Fruit fly (Drosophila melanogaster) whole organism, embryonic: ENCODE results near the gene CG6709.

ENCODE experiments used
- Awh ChIP-seq: fragments of 200-800 bp; sonication (Bioruptor generic); IDR thresholded peaks from 2 replicates; pipeline ENCODE4, ENCODE4 v1.3.6; 2022; ENCODE audit warnings: missing biosample characterization, missing genetic modification characterization
- BEAF-32 ChIP-seq: fragments of 200-800 bp; sonication (Bioruptor generic); optimal IDR thresholded peaks from 3 replicates; lab custom pipeline; 2017; ENCODE audit warnings: missing biosample characterization, missing genetic modification characterization, mild to moderate bottlenecking, moderate library complexity, missing genetic modification reagents
- BtbVII ChIP-seq: fragments of 200-800 bp; sonication (Bioruptor generic); optimal IDR thresholded peaks from 3 replicates; lab custom pipeline; 2017; ENCODE audit warnings: missing biosample characterization, mild to moderate bottlenecking, missing genetic modification characterization
- CG10979 ChIP-seq: fragments of 200-800 bp; sonication (Bioruptor generic); optimal IDR thresholded peaks from 2 replicates; lab custom pipeline; 2018; ENCODE audit warnings: missing biosample characterization, mild to moderate bottlenecking, missing genetic modification characterization, moderate library complexity
- CG11456 ChIP-seq: fragments of 200-800 bp; sonication (Bioruptor generic); IDR thresholded peaks from 3 replicates; pipeline ENCODE4 v1.3.6; 2022; ENCODE audit warnings: missing biosample characterization, missing genetic modification characterization
- CG15269 ChIP-seq: fragments of 200-800 bp; sonication (Bioruptor generic); optimal IDR thresholded peaks from 2 replicates; lab custom pipeline; 2018; ENCODE audit warnings: missing biosample characterization, mild to moderate bottlenecking, missing genetic modification characterization, moderate library complexity
- CG16813 ChIP-seq: fragments of 200-800 bp; sonication (Bioruptor generic); IDR thresholded peaks from 3 replicates; pipeline ENCODE4 v1.3.6; 2022; ENCODE audit warnings: missing biosample characterization, missing genetic modification characterization; ENCODE audit not compliant: partially characterized antibody
- CG17328 ChIP-seq: fragments of 200-800 bp; sonication (Bioruptor generic); IDR thresholded peaks from 2 replicates; pipeline ENCODE4 v1.3.6; 2022; ENCODE audit warnings: missing biosample characterization, missing genetic modification characterization
- CG18476 ChIP-seq: fragments of 200-800 bp; sonication (Bioruptor generic); optimal IDR thresholded peaks from 2 replicates; lab custom pipeline; 2016; ENCODE audit warnings: missing biosample characterization, mild to moderate bottlenecking, missing genetic modification characterization
- CG2116 ChIP-seq: fragments of 200-800 bp; sonication (Bioruptor generic); optimal IDR thresholded peaks from 3 replicates; lab custom pipeline; 2018; ENCODE audit warnings: missing biosample characterization, mild to moderate bottlenecking, missing genetic modification characterization
- CG2129 ChIP-seq: fragments of 200-800 bp; sonication (Bioruptor generic); IDR thresholded peaks from 2 replicates; pipeline ENCODE4 v1.3.6; 2022; ENCODE audit warnings: missing biosample characterization, missing genetic modification characterization; ENCODE audit not compliant: partially characterized antibody
- CG4707 ChIP-seq: fragments of 200-800 bp; sonication (Bioruptor generic); optimal IDR thresholded peaks from 2 replicates; lab custom pipeline; 2018; ENCODE audit warnings: missing biosample characterization, mild to moderate bottlenecking, missing genetic modification characterization, moderate library complexity
- CG6654 ChIP-seq: fragments of 200-800 bp; sonication (Bioruptor generic); optimal IDR thresholded peaks from 2 replicates; lab custom pipeline; 2017; ENCODE audit warnings: missing biosample characterization, mild to moderate bottlenecking, missing genetic modification characterization
- CG6689 ChIP-seq: fragments of 200-800 bp; sonication (Bioruptor generic); IDR thresholded peaks from 2 replicates; pipeline ENCODE4 v1.3.6; 2022; ENCODE audit warnings: missing biosample characterization, missing genetic modification characterization
- CG9215 ChIP-seq: fragments of 200-800 bp; sonication (Bioruptor generic); IDR thresholded peaks from 2 replicates; pipeline ENCODE4 v1.3.6; 2022; ENCODE audit warnings: missing biosample characterization, missing genetic modification characterization
- CG9437 ChIP-seq: fragments of 200-800 bp; sonication (Bioruptor generic); optimal IDR thresholded peaks from 2 replicates; lab custom pipeline; 2018; ENCODE audit warnings: missing biosample characterization, mild to moderate bottlenecking, missing genetic modification characterization
- CG9797 ChIP-seq: fragments of 200-800 bp; sonication (Bioruptor generic); optimal IDR thresholded peaks from 3 replicates; lab custom pipeline; 2018; ENCODE audit warnings: missing biosample characterization, mild to moderate bottlenecking, missing genetic modification characterization
- CHES-1-like ChIP-seq: fragments of 200-800 bp; sonication (Bioruptor generic); optimal IDR thresholded peaks from 2 replicates; lab custom pipeline; 2016; ENCODE audit warnings: missing biosample characterization, missing genetic modification characterization
- D ChIP-seq, 2 experiments: fragments of 200-800 bp in 1 of 2; fragments of >200 bp in 1 of 2; sonication (Bioruptor generic) in 1 of 2; optimal IDR thresholded peaks; 2 replicates in 1 of 2; 3 replicates in 1 of 2; lab custom pipeline; 2017; ENCODE audit warnings: mild to moderate bottlenecking in 1 of 2, missing biosample characterization in 1 of 2, missing genetic modification characterization in 1 of 2, missing genetic modification reagents in 1 of 2
- Dad ChIP-seq: fragments of 200-800 bp; sonication (Bioruptor generic); optimal IDR thresholded peaks from 3 replicates; lab custom pipeline; 2016; ENCODE audit warnings: missing biosample characterization, missing genetic modification characterization
- Doc2 ChIP-seq: fragments of 200-800 bp; sonication (Bioruptor generic); IDR thresholded peaks from 2 replicates; pipeline ENCODE4 v1.3.6; 2022; ENCODE audit warnings: missing biosample characterization, missing genetic modification characterization
- ERR ChIP-seq: fragments of 200-800 bp; sonication (Bioruptor generic); optimal IDR thresholded peaks from 2 replicates; lab custom pipeline; 2016; ENCODE audit warnings: missing biosample characterization, missing genetic modification characterization
- Ets65A ChIP-seq: fragments of 200-800 bp; sonication (Bioruptor generic); peaks from one replicate; lab custom pipeline; 2016; ENCODE audit warnings: missing biosample characterization, missing genetic modification characterization
- Hmr ChIP-seq: fragments of 200-800 bp; sonication (Bioruptor generic); optimal IDR thresholded peaks from 3 replicates; lab custom pipeline; 2017; ENCODE audit warnings: mild to moderate bottlenecking, missing biosample characterization, missing genetic modification reagents, missing genetic modification characterization
- Hr51 ChIP-seq, 2 experiments: fragments of 200-800 bp; sonication (Bioruptor generic); optimal IDR thresholded peaks; 2 replicates in 1 of 2; 3 replicates in 1 of 2; lab custom pipeline; 2016 to 2018; ENCODE audit warnings: missing biosample characterization in 2 of 2, missing genetic modification characterization in 2 of 2, mild to moderate bottlenecking in 1 of 2, moderate library complexity in 1 of 2
- Opbp ChIP-seq: fragments of 200-800 bp; sonication (Bioruptor generic); IDR thresholded peaks from 3 replicates; pipeline ENCODE4 v1.3.6; 2022; ENCODE audit warnings: missing biosample characterization, missing genetic modification characterization; ENCODE audit not compliant: partially characterized antibody
- Optix ChIP-seq: fragments of 200-800 bp; sonication (Bioruptor generic); IDR thresholded peaks from 3 replicates; pipeline ENCODE4 v1.3.6; 2022; ENCODE audit warnings: missing biosample characterization, missing genetic modification characterization
- Ptx1 ChIP-seq: fragments of 200-800 bp; sonication (Bioruptor generic); IDR thresholded peaks from 2 replicates; pipeline ENCODE4 v1.3.6; 2022; ENCODE audit warnings: missing biosample characterization, missing genetic modification characterization
- Ssrp ChIP-seq: fragments of 200-800 bp; sonication (Bioruptor generic); optimal IDR thresholded peaks from 2 replicates; lab custom pipeline; 2018; ENCODE audit warnings: missing biosample characterization, mild to moderate bottlenecking, missing genetic modification characterization, moderate library complexity
- TFAM ChIP-seq: fragments of 200-800 bp; sonication (Bioruptor generic); optimal IDR thresholded peaks from 2 replicates; lab custom pipeline; 2017; ENCODE audit warnings: missing biosample characterization, missing genetic modification characterization, inconsistent platforms
- Tbp ChIP-seq: fragments of >200 bp; optimal IDR thresholded peaks from 2 replicates; lab custom pipeline; 2018; ENCODE audit warnings: missing biosample characterization, missing genetic modification characterization
- Usf ChIP-seq: fragments of 200-800 bp; sonication (Bioruptor generic); optimal IDR thresholded peaks from 2 replicates; lab custom pipeline; 2017; ENCODE audit warnings: missing genotype, missing biosample characterization, missing genetic modification characterization
- abd-A ChIP-seq: fragments of 200-800 bp; sonication (Bioruptor generic); optimal IDR thresholded peaks from 3 replicates; lab custom pipeline; 2019; ENCODE audit warnings: missing biosample characterization, mild to moderate bottlenecking, missing genetic modification characterization, moderate library complexity
- ato ChIP-seq: fragments of 200-800 bp; sonication (Bioruptor generic); IDR thresholded peaks from 2 replicates; pipeline ENCODE4 v1.3.6; 2022; ENCODE audit warnings: missing biosample characterization, missing genetic modification characterization; ENCODE audit not compliant: partially characterized antibody
- da ChIP-seq: fragments of 200-800 bp; sonication (Bioruptor generic); optimal IDR thresholded peaks from 2 replicates; lab custom pipeline; 2016; ENCODE audit warnings: missing biosample characterization, missing genetic modification characterization
- dm ChIP-seq: fragments of 200-800 bp; sonication (Bioruptor generic); optimal IDR thresholded peaks from 3 replicates; lab custom pipeline; 2016; ENCODE audit warnings: missing biosample characterization, missing genetic modification characterization
- dmrt11E ChIP-seq: fragments of 200-800 bp; sonication (Bioruptor generic); optimal IDR thresholded peaks from 3 replicates; lab custom pipeline; 2018; ENCODE audit warnings: missing biosample characterization, mild to moderate bottlenecking, missing genetic modification characterization, moderate library complexity
- dmrt99B ChIP-seq: fragments of 200-800 bp; sonication (Bioruptor generic); optimal IDR thresholded peaks from 2 replicates; lab custom pipeline; 2018; ENCODE audit warnings: missing biosample characterization, mild to moderate bottlenecking, missing genetic modification characterization, moderate library complexity
- grau ChIP-seq: fragments of 200-800 bp; optimal IDR thresholded peaks from 3 replicates; lab custom pipeline; 2019; ENCODE audit warnings: missing biosample characterization, mild to moderate bottlenecking, missing genetic modification characterization, moderate library complexity
- ham ChIP-seq: fragments of 200-800 bp; sonication (Bioruptor generic); IDR thresholded peaks from 2 replicates; pipeline ENCODE4 v1.3.6; 2022; ENCODE audit warnings: missing biosample characterization, missing genetic modification characterization
- hbn ChIP-seq: fragments of 200-800 bp; sonication (Bioruptor generic); IDR thresholded peaks from 2 replicates; pipeline ENCODE4 v1.3.6; 2022; ENCODE audit warnings: missing biosample characterization, missing genetic modification characterization; ENCODE audit not compliant: partially characterized antibody
- kni ChIP-seq: fragments of 200-800 bp; sonication (Bioruptor generic); optimal IDR thresholded peaks from 3 replicates; lab custom pipeline; 2017; ENCODE audit warnings: mild to moderate bottlenecking, missing biosample characterization, missing genetic modification reagents, missing genetic modification characterization
- lov ChIP-seq, 2 experiments: fragments of 200-800 bp in 1 of 2; fragments of >200 bp in 1 of 2; sonication (Bioruptor generic) in 1 of 2; IDR thresholded peaks in 1 of 2; optimal IDR thresholded peaks in 1 of 2; 2 replicates in 1 of 2; 3 replicates in 1 of 2; pipeline versions ENCODE4 v1.3.6 to Lab custom; 2017 to 2022; ENCODE audit warnings: missing biosample characterization in 1 of 2, missing genetic modification characterization in 1 of 2
- ro ChIP-seq: fragments of 200-800 bp; sonication (Bioruptor generic); IDR thresholded peaks from 2 replicates; pipeline ENCODE4 v1.3.6; 2022; ENCODE audit warnings: missing biosample characterization, missing genetic modification characterization
- sens-2 ChIP-seq: fragments of 200-800 bp; sonication (Bioruptor generic); IDR thresholded peaks from 2 replicates; pipeline ENCODE4 v1.3.6; 2022; ENCODE audit warnings: missing biosample characterization, missing genetic modification characterization
- sisA ChIP-seq: fragments of 200-800 bp; sonication (Bioruptor generic); IDR thresholded peaks from 2 replicates; pipeline ENCODE4 v1.3.6; 2022; ENCODE audit warnings: missing biosample characterization, missing genetic modification characterization
- stc ChIP-seq: fragments of 200-800 bp; sonication (Bioruptor generic); IDR thresholded peaks from 2 replicates; pipeline ENCODE4 v1.3.6; 2022; ENCODE audit warnings: missing biosample characterization, missing genetic modification characterization
- tna ChIP-seq: fragments of 200-800 bp; sonication (Bioruptor generic); IDR thresholded peaks from 2 replicates; pipeline ENCODE4 v1.3.6; 2022; ENCODE audit warnings: missing biosample characterization, missing genetic modification characterization; ENCODE audit not compliant: partially characterized antibody
- tx ChIP-seq: fragments of 200-800 bp; sonication (Bioruptor generic); optimal IDR thresholded peaks from 2 replicates; lab custom pipeline; 2016; ENCODE audit warnings: missing biosample characterization, missing genetic modification characterization

CG6709 gene

DNA sequence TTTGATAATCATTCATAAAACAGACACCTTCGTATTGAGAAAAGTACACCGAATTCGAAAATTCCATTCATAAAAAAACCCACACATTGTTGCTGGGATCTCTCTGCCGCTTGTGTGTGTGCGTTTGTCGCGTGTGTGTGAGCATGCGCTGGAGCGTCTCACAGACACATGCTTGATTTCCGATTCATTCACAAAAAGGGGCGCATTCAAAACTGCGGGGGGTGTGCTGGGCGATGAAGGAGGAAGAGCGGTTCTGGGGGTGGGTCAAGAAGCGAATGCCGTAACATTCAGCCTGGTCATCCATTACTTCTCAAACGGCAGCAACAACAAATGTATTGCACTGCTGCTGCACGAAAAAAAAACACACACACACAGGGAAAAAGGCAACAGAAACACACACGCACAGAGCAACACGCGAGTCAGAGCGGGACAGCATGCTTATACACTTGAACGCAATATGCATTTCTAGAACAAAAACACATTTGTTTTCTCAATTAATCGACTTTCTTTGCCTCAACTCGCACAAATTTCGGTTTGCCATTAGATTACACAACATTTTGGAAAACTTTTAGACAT, 40.6 kb downstream of the CG6709 start (continued):
- TF ChIP-seq CG15269 (tag; lab: Kevin White, UChicago) (no peak), dmrt11E (tag; lab: Kevin White, UChicago) (no peak), Ets65A (GFP tag; lab: Kevin White, UChicago) (no peak), sisA (no peak), da (GFP tag; lab: Kevin White, UChicago) (no peak), CG9215 (GFP tag; lab: Robert Waterston, UW) (no peak), CG9437 (no peak), CG6654 (GFP tag; lab: Kevin White, UChicago) (no peak), CG11456 (no peak), CG6689 (GFP tag; lab: Robert Waterston, UW) (no peak), Tbp (GFP tag; lab: Kevin White, UChicago) (no peak), ham (GFP tag; lab: Robert Waterston, UW) (no peak), sens-2 (GFP tag; lab: Robert Waterston, UW) (no peak), Usf (GFP tag; lab: Kevin White, UChicago) (no peak), CG2116 (GFP tag; lab: Kevin White, UChicago) (no peak), grau (no peak), Awh (no peak), ato (0 out of 2 replicates have a peak, but pooled peaks have one; percentile 36), dmrt99B (tag; lab: Kevin White, UChicago) (no peak), BtbVII (no peak), hbn (no peak), kni (GFP tag; lab: Kevin White, UChicago) (peak; percentile 1), ERR (GFP tag; lab: Kevin White, UChicago) (no peak), Opbp (GFP tag; lab: Robert Waterston, UW) (0 out of 3 replicates have a peak, but pooled peaks have one; percentile 45), Hr51 (GFP tag; optimal IDR thresholded peaks at IDR 0.05; lab: Kevin White, UChicago) (peak in 1 of 2 experiments; percentile 42), CG2129 (GFP tag; lab: Robert Waterston, UW) (no peak), tx (GFP tag; lab: Kevin White, UChicago) (no peak), dm (GFP tag; lab: Kevin White, UChicago) (no peak), D (optimal IDR thresholded peaks at IDR 0.05; lab: Kevin White, UChicago) (no peak), D (GFP tag; optimal IDR thresholded peaks at IDR 0.05; lab: Kevin White, UChicago) (no peak), BEAF-32 (GFP tag; lab: Kevin White, UChicago) (no peak), Optix (GFP tag; lab: Robert Waterston, UW) (no peak), CG9797 (GFP tag; lab: Kevin White, UChicago) (no peak), CG16813 (GFP tag; lab: Robert Waterston, UW) (0 out of 3 replicates have a peak, but pooled peaks have one; percentile 11), stc (GFP tag; lab: Robert Waterston, UW) (no peak), CG17328 (GFP tag; lab: Robert Waterston, UW) (0 out of 2 replicates have a peak, but pooled peaks have one; percentile 23), Doc2 (GFP tag; lab: Robert Waterston, UW) (no peak), Hmr (GFP tag; lab: Kevin White, UChicago) (no peak), CG18476 (GFP tag; lab: Kevin White, UChicago) (no peak), TFAM (GFP tag; lab: Kevin White, UChicago) (no peak), tna (GFP tag; lab: Robert Waterston, UW) (no peak), ro (no peak), CG10979 (tag; lab: Kevin White, UChicago) (no peak), lov (optimal IDR thresholded peaks at IDR 0.05; lab: Kevin White, UChicago) (no peak), lov (GFP tag; IDR thresholded peaks at IDR 0.05; lab: Robert Waterston, UW) (no peak), CG4707 (GFP tag; lab: Kevin White, UChicago) (no peak), CHES-1-like (GFP tag; lab: Kevin White, UChicago) (no peak), Ssrp (tag; lab: Kevin White, UChicago) (no peak), Ptx1 (no peak), abd-A (peak; percentile 76), Dad (no peak)
